Worm (Caenorhabditis elegans) whole organism, L2 larva: Measurements from ENCODE around the gene ddl-2.

ENCODE experiments used
- R02D3.7 ChIP-seq: fragments of 150-350 bp; optimal IDR thresholded peaks from 2 replicates; lab custom pipeline; 2014; ENCODE audit warnings: missing biosample characterization, missing genetic modification characterization
- alr-1 ChIP-seq: fragments of 150-350 bp; optimal IDR thresholded peaks from 2 replicates; lab custom pipeline; 2014; ENCODE audit warnings: missing biosample characterization, missing genetic modification characterization
- ama-1 ChIP-seq: fragments of 150-350 bp; optimal IDR thresholded peaks from 2 replicates; lab custom pipeline; 2018; ENCODE audit warnings: inconsistent platforms
- unc-39 ChIP-seq: fragments of 150-350 bp; optimal IDR thresholded peaks from 2 replicates; lab custom pipeline; 2014; ENCODE audit warnings: missing biosample characterization, missing genetic modification characterization
- ztf-11 ChIP-seq: sonication (generic microtip); optimal IDR thresholded peaks from 2 replicates; lab custom pipeline; 2017; ENCODE audit warnings: missing biosample characterization, missing genetic modification characterization

DNA sequence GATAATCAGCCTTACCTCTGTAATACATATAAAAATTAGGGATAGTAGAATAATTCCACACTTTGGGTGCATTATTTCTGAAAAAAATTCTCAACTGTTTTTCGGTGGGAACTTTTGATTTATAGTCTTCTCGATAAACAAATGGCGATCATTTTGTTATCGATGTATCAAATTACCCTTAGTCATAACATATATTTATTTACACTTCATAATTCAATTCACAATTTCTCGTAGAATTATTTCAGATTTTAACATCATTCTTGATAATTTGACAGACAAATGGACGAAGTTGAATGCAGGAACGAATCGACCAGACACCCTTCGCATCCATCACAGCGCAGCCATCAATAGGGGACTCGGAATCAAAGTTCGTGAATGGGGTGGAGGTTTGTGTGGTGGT, 43.0 kb upstream of the ddl-2 start, which contains the start of gene clec-145:
- TF ChIP-seq unc-39 (tag; lab: Kevin White, UChicago), result no peak
- no peak for TF ChIP-seq ama-1 (lab: Kevin White, UChicago)
- TF ChIP-seq R02D3.7 (tag; lab: Kevin White, UChicago), result no peak
- no peak for TF ChIP-seq alr-1 (tag; lab: Kevin White, UChicago)
- TF ChIP-seq ztf-11, result no peak
